Worm (Caenorhabditis elegans) whole organism, early embryonic: ENCODE measurements around the gene C06G1.1.

Experiments
- ama-1 ChIP-seq: fragments of 150-350 bp; optimal IDR thresholded peaks from 2 replicates; lab custom pipeline; 2014
- ceh-36 ChIP-seq: sonication (generic microtip); optimal IDR thresholded peaks from 2 replicates; lab custom pipeline; 2016; ENCODE audit warnings: missing genetic modification characterization, inconsistent platforms, missing compliant biosample characterization
- flt-1 ChIP-seq: fragments of 200-800 bp; sonication (Bioruptor generic); IDR thresholded peaks from 2 replicates; pipeline ENCODE4 v1.3.6; 2022; ENCODE audit warnings: missing genetic modification characterization, missing compliant biosample characterization
- pes-1 ChIP-seq: fragments of 200-800 bp; sonication (Bioruptor generic); IDR thresholded peaks from 2 replicates; pipeline ENCODE4 v1.3.6; 2022; ENCODE audit warnings: missing genetic modification reagents, missing genetic modification characterization, missing compliant biosample characterization
- scrt-1 ChIP-seq: fragments of 200-800 bp; sonication (Bioruptor generic); IDR thresholded peaks from 2 replicates; pipeline ENCODE4 v1.3.6; 2022; ENCODE audit warnings: missing genetic modification characterization, missing compliant biosample characterization
- tbx-11 ChIP-seq: fragments of 200-800 bp; sonication (Bioruptor generic); IDR thresholded peaks from 2 replicates; pipeline ENCODE4 v1.3.6; 2022; ENCODE audit warnings: missing genetic modification characterization, missing compliant biosample characterization

ce11 chrX:16681910-16682493 lies 48.9 kb downstream of the C06G1.1 start:
- TF ChIP-seq ama-1 (lab: Kevin White, UChicago) (no peak), flt-1 (GFP tag; lab: Robert Waterston, UW) (peak; percentile 52; the same call in 1 of the 2 replicates), scrt-1 (0 out of 2 replicates have a peak, but pooled peaks have one; percentile 12), pes-1 (GFP tag; lab: Robert Waterston, UW) (peak; percentile 57), ceh-36 (tag; lab: Kevin White, UChicago) (no peak), tbx-11 (no peak; the same call in 1 of the 2 replicates)
